Fruit fly (Drosophila melanogaster) whole organism, embryonic: ENCODE measurements around the gene CG43322.
A peak's percentile ranks its signal among the peaks of the same experiment; 100 is the strongest.

Experiments
- ATbp ChIP-seq: fragments of 200-800 bp; sonication (Bioruptor generic); optimal IDR thresholded peaks from 2 replicates; lab custom pipeline; 2017; ENCODE audit warnings: missing biosample characterization, mild to moderate bottlenecking, missing genetic modification characterization, missing genetic modification reagents
- Atf6 ChIP-seq: fragments of 200-800 bp; sonication (Bioruptor generic); IDR thresholded peaks from 2 replicates; pipeline ENCODE4 v1.3.6; 2022; ENCODE audit warnings: missing biosample characterization, missing genetic modification characterization
- BEAF-32 ChIP-seq: fragments of 200-800 bp; sonication (Bioruptor generic); optimal IDR thresholded peaks from 3 replicates; lab custom pipeline; 2017; ENCODE audit warnings: missing biosample characterization, missing genetic modification characterization, mild to moderate bottlenecking, moderate library complexity, missing genetic modification reagents
- BtbVII ChIP-seq: fragments of 200-800 bp; sonication (Bioruptor generic); optimal IDR thresholded peaks from 3 replicates; lab custom pipeline; 2017; ENCODE audit warnings: missing biosample characterization, mild to moderate bottlenecking, missing genetic modification characterization
- CG1024 ChIP-seq: fragments of 200-800 bp; sonication (Bioruptor generic); IDR thresholded peaks from 2 replicates; pipeline ENCODE4 v1.3.6; 2022; ENCODE audit warnings: missing biosample characterization, missing genetic modification characterization
- CG10366 ChIP-seq: fragments of 200-800 bp; sonication (Bioruptor generic); IDR thresholded peaks from 2 replicates; pipeline ENCODE4 v1.3.6; 2022; ENCODE audit warnings: missing biosample characterization, missing genetic modification characterization
- CG10462 ChIP-seq: fragments of 200-800 bp; sonication (Bioruptor generic); optimal IDR thresholded peaks from 2 replicates; lab custom pipeline; 2016; ENCODE audit warnings: missing biosample characterization, missing genetic modification characterization
- CG1233 ChIP-seq: fragments of 200-800 bp; sonication (Bioruptor generic); optimal IDR thresholded peaks from 4 replicates; lab custom pipeline; 2018; ENCODE audit warnings: missing biosample characterization, mild to moderate bottlenecking, missing genetic modification characterization
- CG1529 ChIP-seq: fragments of 200-800 bp; sonication (Bioruptor generic); optimal IDR thresholded peaks from 3 replicates; lab custom pipeline; 2018; ENCODE audit warnings: missing biosample characterization, missing genetic modification characterization
- CG1647 ChIP-seq: fragments of 200-800 bp; sonication (Bioruptor generic); optimal IDR thresholded peaks from 3 replicates; lab custom pipeline; 2016; ENCODE audit warnings: missing biosample characterization, missing genetic modification characterization
- CG17385 ChIP-seq: fragments of 200-800 bp; sonication (Bioruptor generic); optimal IDR thresholded peaks from 3 replicates; lab custom pipeline; 2018; ENCODE audit warnings: missing biosample characterization, mild to moderate bottlenecking, missing genetic modification characterization
- CG17912 ChIP-seq: fragments of 200-800 bp; sonication (Bioruptor generic); optimal IDR thresholded peaks from 2 replicates; lab custom pipeline; 2018; ENCODE audit warnings: missing biosample characterization, mild to moderate bottlenecking, missing genetic modification characterization
- CG1792 ChIP-seq: fragments of 200-800 bp; sonication (Bioruptor generic); optimal IDR thresholded peaks from 2 replicates; lab custom pipeline; 2016; ENCODE audit warnings: missing biosample characterization, missing genetic modification characterization
- CG4282 ChIP-seq: fragments of 200-800 bp; sonication (Bioruptor generic); optimal IDR thresholded peaks from 2 replicates; lab custom pipeline; 2016; ENCODE audit warnings: missing biosample characterization, missing genetic modification characterization
- CG7357 ChIP-seq: fragments of 200-800 bp; sonication (Bioruptor generic); IDR thresholded peaks from 3 replicates; pipeline ENCODE4 v1.3.6; 2022; ENCODE audit warnings: missing biosample characterization, missing genetic modification characterization
- CG8765 ChIP-seq: fragments of 200-800 bp; sonication (Bioruptor generic); IDR thresholded peaks from 2 replicates; pipeline ENCODE4 v1.3.6; 2022; ENCODE audit warnings: missing biosample characterization, missing genetic modification characterization
- CG9932 ChIP-seq: fragments of 200-800 bp; sonication (Bioruptor generic); IDR thresholded peaks from 2 replicates; pipeline ENCODE4 v1.3.6; 2022; ENCODE audit warnings: missing biosample characterization, missing genetic modification characterization
- Dip2 ChIP-seq: fragments of 200-800 bp; sonication (Bioruptor generic); IDR thresholded peaks from 2 replicates; pipeline ENCODE4 v1.3.6; 2022; ENCODE audit warnings: missing biosample characterization, missing genetic modification characterization
- Dp ChIP-seq: fragments of 200-800 bp; sonication (Bioruptor generic); optimal IDR thresholded peaks from 2 replicates; lab custom pipeline; 2018; ENCODE audit warnings: missing biosample characterization, mild to moderate bottlenecking, missing genetic modification characterization, moderate library complexity
- ERR ChIP-seq: fragments of 200-800 bp; sonication (Bioruptor generic); optimal IDR thresholded peaks from 2 replicates; lab custom pipeline; 2016; ENCODE audit warnings: missing biosample characterization, missing genetic modification characterization
- Elba2 ChIP-seq: fragments of 200-800 bp; sonication (Bioruptor generic); optimal IDR thresholded peaks from 3 replicates; lab custom pipeline; 2016; ENCODE audit warnings: missing biosample characterization, missing genetic modification characterization
- H2.0 ChIP-seq: fragments of 200-800 bp; sonication (Bioruptor generic); IDR thresholded peaks from 2 replicates; pipeline ENCODE4 v1.3.6; 2022; ENCODE audit warnings: missing biosample characterization, missing genetic modification characterization
- HLH3B ChIP-seq: fragments of 200-800 bp; sonication (Bioruptor generic); IDR thresholded peaks from 2 replicates; pipeline ENCODE4 v1.3.6; 2022; ENCODE audit warnings: missing biosample characterization, missing genetic modification characterization
- Hr3 ChIP-seq: fragments of 200-800 bp; sonication (Bioruptor generic); optimal IDR thresholded peaks from 3 replicates; lab custom pipeline; 2016; ENCODE audit warnings: missing biosample characterization, missing genetic modification characterization
- Lpt ChIP-seq: fragments of >200 bp; optimal IDR thresholded peaks from 2 replicates; lab custom pipeline; 2018; ENCODE audit warnings: missing biosample characterization, missing genetic modification characterization
- MBD-R2 ChIP-seq: fragments of 200-800 bp; sonication (Bioruptor generic); IDR thresholded peaks from 2 replicates; pipeline ENCODE4 v1.3.6; 2022; ENCODE audit warnings: missing biosample characterization, missing genetic modification characterization
- Mrtf ChIP-seq: fragments of 200-800 bp; sonication (Bioruptor generic); IDR thresholded peaks from 3 replicates; pipeline ENCODE4 v1.3.6; 2022; ENCODE audit warnings: missing biosample characterization, missing genetic modification characterization
- NfI ChIP-seq: fragments of 200-800 bp; sonication (Bioruptor generic); optimal IDR thresholded peaks from 3 replicates; lab custom pipeline; 2018; ENCODE audit warnings: missing biosample characterization, mild to moderate bottlenecking, missing genetic modification characterization, moderate library complexity
- Poxn ChIP-seq: fragments of 200-800 bp; sonication (Bioruptor generic); IDR thresholded peaks from 2 replicates; pipeline ENCODE4 v1.3.6; 2022; ENCODE audit warnings: missing biosample characterization, missing genetic modification characterization
- Side ChIP-seq: fragments of 200-800 bp; sonication (Bioruptor generic); optimal IDR thresholded peaks from 2 replicates; lab custom pipeline; 2016; ENCODE audit warnings: missing biosample characterization, missing genetic modification characterization
- Sin3A ChIP-seq: fragments of >200 bp; optimal IDR thresholded peaks from 2 replicates; lab custom pipeline; 2018
- Six4 ChIP-seq: fragments of 200-800 bp; sonication (Bioruptor generic); optimal IDR thresholded peaks from 2 replicates; lab custom pipeline; 2016; ENCODE audit warnings: missing biosample characterization, missing genetic modification characterization
- Sry-β ChIP-seq: fragments of 200-800 bp; sonication (Bioruptor generic); optimal IDR thresholded peaks from 2 replicates; lab custom pipeline; 2018; ENCODE audit warnings: missing biosample characterization, mild to moderate bottlenecking, missing genetic modification characterization, moderate library complexity
- Ssrp ChIP-seq: fragments of 200-800 bp; sonication (Bioruptor generic); optimal IDR thresholded peaks from 2 replicates; lab custom pipeline; 2018; ENCODE audit warnings: missing biosample characterization, mild to moderate bottlenecking, missing genetic modification characterization, moderate library complexity
- Stat92E ChIP-seq, 3 experiments: fragments of >200 bp in 2 of 3; fragments of 200-800 bp in 1 of 3; sonication (Bioruptor generic) in 1 of 3; optimal IDR thresholded peaks; 2 replicates each; lab custom pipeline; 2017 to 2019; ENCODE audit warnings: missing biosample characterization in 3 of 3, missing genetic modification characterization in 3 of 3, mild to moderate bottlenecking in 1 of 3, moderate library complexity in 1 of 3
- ab ChIP-seq: fragments of 200-800 bp; sonication (Bioruptor generic); optimal IDR thresholded peaks from 2 replicates; lab custom pipeline; 2016; ENCODE audit warnings: missing biosample characterization, missing genetic modification characterization
- ap ChIP-seq: fragments of 200-800 bp; sonication (Bioruptor generic); IDR thresholded peaks from 2 replicates; pipeline ENCODE4 v1.3.6; 2022; ENCODE audit warnings: missing biosample characterization, missing genetic modification characterization
- az2 ChIP-seq: fragments of 200-800 bp; sonication (Bioruptor generic); optimal IDR thresholded peaks from 3 replicates; lab custom pipeline; 2016; ENCODE audit warnings: missing biosample characterization, missing genetic modification characterization
- ci ChIP-seq: fragments of 200-800 bp; sonication (Bioruptor generic); IDR thresholded peaks from 3 replicates; pipeline ENCODE4 v1.3.6; 2022; ENCODE audit warnings: missing biosample characterization, missing genetic modification characterization
- da ChIP-seq: fragments of 200-800 bp; sonication (Bioruptor generic); optimal IDR thresholded peaks from 2 replicates; lab custom pipeline; 2016; ENCODE audit warnings: missing biosample characterization, missing genetic modification characterization
- gce ChIP-seq: fragments of 200-800 bp; sonication (Bioruptor generic); IDR thresholded peaks from 3 replicates; pipeline ENCODE4 v1.3.6; 2022; ENCODE audit warnings: missing biosample characterization, missing genetic modification characterization
- jigr1 ChIP-seq: fragments of 200-800 bp; sonication (Bioruptor generic); IDR thresholded peaks from 3 replicates; pipeline ENCODE4 v1.3.6; 2022; ENCODE audit warnings: missing biosample characterization, missing genetic modification characterization
- knrl ChIP-seq: fragments of 200-800 bp; sonication (Bioruptor generic); IDR thresholded peaks from 3 replicates; pipeline ENCODE4 v1.3.6; 2022; ENCODE audit warnings: missing biosample characterization, missing genetic modification characterization; ENCODE audit not compliant: partially characterized antibody
- lmd ChIP-seq: fragments of 200-800 bp; sonication (Bioruptor generic); IDR thresholded peaks from 2 replicates; pipeline ENCODE4 v1.3.6; 2022; ENCODE audit warnings: missing biosample characterization, missing genetic modification characterization
- lola ChIP-seq, 3 experiments: fragments of >200 bp in 2 of 3; fragments of 200-800 bp in 1 of 3; sonication (Bioruptor generic) in 1 of 3; optimal IDR thresholded peaks; 2 replicates each; lab custom pipeline; 2017 to 2019; ENCODE audit warnings: missing biosample characterization in 3 of 3, missing genetic modification characterization in 3 of 3, mild to moderate bottlenecking in 1 of 3, moderate library complexity in 1 of 3
- mirr ChIP-seq: fragments of 200-800 bp; sonication (Bioruptor generic); optimal IDR thresholded peaks from 3 replicates; lab custom pipeline; 2018; ENCODE audit warnings: missing biosample characterization, mild to moderate bottlenecking, missing genetic modification characterization
- slbo ChIP-seq: fragments of 200-800 bp; sonication (Bioruptor generic); IDR thresholded peaks from 2 replicates; pipeline ENCODE4 v1.3.6; 2022; ENCODE audit warnings: missing biosample characterization, missing genetic modification characterization
- sna ChIP-seq: fragments of 200-800 bp; sonication (Bioruptor generic); IDR thresholded peaks from 2 replicates; pipeline ENCODE4 v1.3.6; 2022; ENCODE audit warnings: missing biosample characterization, missing genetic modification characterization; ENCODE audit not compliant: partially characterized antibody
- tna ChIP-seq: fragments of 200-800 bp; sonication (Bioruptor generic); IDR thresholded peaks from 2 replicates; pipeline ENCODE4 v1.3.6; 2022; ENCODE audit warnings: missing biosample characterization, missing genetic modification characterization; ENCODE audit not compliant: partially characterized antibody
- unc-4 ChIP-seq: fragments of 200-800 bp; sonication (Bioruptor generic); IDR thresholded peaks from 2 replicates; pipeline ENCODE4 v1.3.6; 2022; ENCODE audit warnings: missing biosample characterization, missing genetic modification characterization; ENCODE audit not compliant: partially characterized antibody
- zen ChIP-seq: fragments of 200-800 bp; sonication (Bioruptor generic); optimal IDR thresholded peaks from 3 replicates; lab custom pipeline; 2018; ENCODE audit warnings: missing biosample characterization, mild to moderate bottlenecking, missing genetic modification characterization, moderate library complexity

CG43322 gene

dm6 chr2L:7049009-7049647, 35.9 kb downstream of the CG43322 start (continued):
- no peak for TF ChIP-seq CG1024 (GFP tag; lab: Robert Waterston, UW)
- no peak for TF ChIP-seq az2 (GFP tag; lab: Kevin White, UChicago)
- no peak for TF ChIP-seq Hr3 (GFP tag; lab: Kevin White, UChicago)
- TF ChIP-seq jigr1 = no peak
- peak; percentile 57 for TF ChIP-seq mirr (GFP tag; lab: Kevin White, UChicago)
- no peak for TF ChIP-seq lmd (GFP tag; lab: Robert Waterston, UW)
- no peak for TF ChIP-seq CG1529 (GFP tag; lab: Kevin White, UChicago)
- TF ChIP-seq CG1792 (GFP tag; lab: Kevin White, UChicago) = no peak
- no peak for TF ChIP-seq ATbp (GFP tag; lab: Kevin White, UChicago)
- TF ChIP-seq unc-4 (GFP tag; lab: Robert Waterston, UW) = peak; percentile 66
- TF ChIP-seq tna (GFP tag; lab: Robert Waterston, UW) = peak; percentile 100
- peak; percentile 53 for TF ChIP-seq CG9932
- peak; percentile 91 for TF ChIP-seq sna
- TF ChIP-seq H2.0 = no peak
- TF ChIP-seq Six4 = no peak
- peak; percentile 17; the same call in 1 of the 2 replicates for TF ChIP-seq MBD-R2 (GFP tag; lab: Robert Waterston, UW)
- no peak for TF ChIP-seq Sry-β
- no peak for TF ChIP-seq lola (GFP tag; optimal IDR thresholded peaks at IDR 0.05; lab: Kevin White, UChicago)
- no peak for TF ChIP-seq CG10366 (GFP tag; lab: Robert Waterston, UW)
- no peak for TF ChIP-seq CG10462
- peak; percentile 52; the same call in 1 of the 2 replicates for TF ChIP-seq HLH3B
- TF ChIP-seq CG4282 = no peak
- TF ChIP-seq CG17385 (GFP tag; lab: Kevin White, UChicago) = peak; percentile 95
- TF ChIP-seq Poxn = no peak
- peak; percentile 53; the same call in 1 of the 2 replicates for TF ChIP-seq Atf6 (GFP tag; lab: Robert Waterston, UW)
- no peak for TF ChIP-seq Lpt
- no peak for TF ChIP-seq Side
- no peak for TF ChIP-seq Dip2
- TF ChIP-seq Stat92E (GFP tag; optimal IDR thresholded peaks at IDR 0.05; lab: Kevin White, UChicago) = no peak
- TF ChIP-seq Mrtf (GFP tag; lab: Robert Waterston, UW) = no peak
- TF ChIP-seq zen = no peak
- TF ChIP-seq Dp (GFP tag; lab: Kevin White, UChicago) = no peak
- TF ChIP-seq CG1233 (GFP tag; lab: Kevin White, UChicago) = no peak
- peak; percentile 62; the same call in 2 of the 3 replicates for TF ChIP-seq ci
- no peak for TF ChIP-seq Sin3A (lab: Kevin White, UChicago)
- TF ChIP-seq BtbVII (GFP tag; lab: Kevin White, UChicago) = peak; percentile 71
- peak; percentile 48 for TF ChIP-seq ERR (GFP tag; lab: Kevin White, UChicago)
- no peak for TF ChIP-seq CG7357
- no peak for TF ChIP-seq gce (GFP tag; lab: Robert Waterston, UW)
- no peak for TF ChIP-seq Ssrp (tag; lab: Kevin White, UChicago)
- peak; percentile 24 for TF ChIP-seq NfI (GFP tag; lab: Kevin White, UChicago)
- no peak for TF ChIP-seq ab (GFP tag; lab: Kevin White, UChicago)
- peak; percentile 18; the same call in 1 of the 2 replicates for TF ChIP-seq CG8765
- no peak for TF ChIP-seq ap (GFP tag; lab: Robert Waterston, UW)
- peak; percentile 48; the same call in 1 of the 2 replicates for TF ChIP-seq slbo (GFP tag; lab: Robert Waterston, UW)
- no peak for TF ChIP-seq BEAF-32 (GFP tag; lab: Kevin White, UChicago)
- peak; percentile 72; the same call in 2 of the 3 replicates for TF ChIP-seq knrl (GFP tag; lab: Robert Waterston, UW)
- peak; percentile 30 for TF ChIP-seq CG17912 (GFP tag; lab: Kevin White, UChicago)
- TF ChIP-seq da (GFP tag; lab: Kevin White, UChicago) = no peak
- TF ChIP-seq Elba2 (GFP tag; lab: Kevin White, UChicago) = peak; percentile 30
- no peak for TF ChIP-seq CG1647 (GFP tag; lab: Kevin White, UChicago)
